Fruit fly (Drosophila melanogaster) whole organism, embryonic: ENCODE measurements around the gene CG43446.

Experiments
- Aef1 ChIP-seq: fragments of 200-800 bp; sonication (Bioruptor generic); IDR thresholded peaks from 3 replicates; pipeline ENCODE4 v1.3.6; 2022; ENCODE audit warnings: missing biosample characterization, missing genetic modification characterization
- Atf6 ChIP-seq: fragments of 200-800 bp; sonication (Bioruptor generic); IDR thresholded peaks from 2 replicates; pipeline ENCODE4 v1.3.6; 2022; ENCODE audit warnings: missing biosample characterization, missing genetic modification characterization
- CG10321 ChIP-seq: fragments of 200-800 bp; sonication (Bioruptor generic); IDR thresholded peaks from 2 replicates; pipeline ENCODE4 v1.3.6; 2022; ENCODE audit warnings: missing biosample characterization, missing genetic modification characterization
- CG11560 ChIP-seq: fragments of 200-800 bp; sonication (Bioruptor generic); IDR thresholded peaks from 3 replicates; pipeline ENCODE4 v1.3.6; 2022; ENCODE audit warnings: missing biosample characterization, missing genetic modification characterization
- CG11723 ChIP-seq: fragments of 200-800 bp; sonication (Bioruptor generic); optimal IDR thresholded peaks from 2 replicates; lab custom pipeline; 2017; ENCODE audit warnings: missing biosample characterization, mild to moderate bottlenecking, missing genetic modification characterization
- CG12391 ChIP-seq: fragments of 200-800 bp; sonication (Bioruptor generic); optimal IDR thresholded peaks from 3 replicates; lab custom pipeline; 2018; ENCODE audit warnings: missing biosample characterization, mild to moderate bottlenecking, missing genetic modification characterization, moderate library complexity
- CG17359 ChIP-seq: fragments of 200-800 bp; sonication (Bioruptor generic); optimal IDR thresholded peaks from 3 replicates; lab custom pipeline; 2018; ENCODE audit warnings: missing biosample characterization, mild to moderate bottlenecking, missing genetic modification characterization, moderate library complexity
- CG18764 ChIP-seq: fragments of 200-800 bp; sonication (Bioruptor generic); optimal IDR thresholded peaks from 3 replicates; lab custom pipeline; 2016; ENCODE audit warnings: missing biosample characterization, missing genetic modification characterization
- CG2129 ChIP-seq: fragments of 200-800 bp; sonication (Bioruptor generic); IDR thresholded peaks from 2 replicates; pipeline ENCODE4 v1.3.6; 2022; ENCODE audit warnings: missing biosample characterization, missing genetic modification characterization; ENCODE audit not compliant: partially characterized antibody
- CG33213 ChIP-seq: fragments of 200-800 bp; sonication (Bioruptor generic); optimal IDR thresholded peaks from 3 replicates; lab custom pipeline; 2016; ENCODE audit warnings: missing biosample characterization, missing genetic modification characterization
- CG3407 ChIP-seq: fragments of 200-800 bp; sonication (Bioruptor generic); optimal IDR thresholded peaks from 2 replicates; lab custom pipeline; 2018; ENCODE audit warnings: missing biosample characterization, mild to moderate bottlenecking, missing genetic modification characterization
- CG34224 ChIP-seq: fragments of 200-800 bp; sonication (Bioruptor generic); IDR thresholded peaks from 3 replicates; pipeline ENCODE4 v1.3.6; 2022; ENCODE audit warnings: missing biosample characterization, missing genetic modification characterization; ENCODE audit not compliant: partially characterized antibody
- CG42726 ChIP-seq: fragments of 200-800 bp; sonication (Bioruptor generic); IDR thresholded peaks from 2 replicates; pipeline ENCODE4 v1.3.6; 2022; ENCODE audit warnings: missing biosample characterization, missing genetic modification characterization; ENCODE audit not compliant: partially characterized antibody
- CG4360 ChIP-seq: fragments of 200-800 bp; sonication (Bioruptor generic); IDR thresholded peaks from 2 replicates; pipeline ENCODE4 v1.3.6; 2022; ENCODE audit warnings: missing biosample characterization, missing genetic modification characterization
- CG6765 ChIP-seq: fragments of 200-800 bp; sonication (Bioruptor generic); optimal IDR thresholded peaks from 3 replicates; lab custom pipeline; 2017; ENCODE audit warnings: missing biosample characterization, mild to moderate bottlenecking, missing genetic modification characterization
- CG6813 ChIP-seq: fragments of 200-800 bp; sonication (Bioruptor generic); optimal IDR thresholded peaks from 2 replicates; lab custom pipeline; 2017; ENCODE audit warnings: missing biosample characterization, missing genetic modification characterization, mild to moderate bottlenecking, moderate library complexity, missing genetic modification reagents
- CG6854 ChIP-seq: fragments of 200-800 bp; sonication (Bioruptor generic); optimal IDR thresholded peaks from 3 replicates; lab custom pipeline; 2017; ENCODE audit warnings: missing biosample characterization, mild to moderate bottlenecking, missing genetic modification characterization
- CG8290 ChIP-seq, 3 experiments: fragments of 200-800 bp; sonication (Bioruptor generic); optimal IDR thresholded peaks; 2 replicates each; lab custom pipeline; 2016 to 2019; ENCODE audit warnings: missing biosample characterization in 3 of 3, missing genetic modification characterization in 3 of 3, mild to moderate bottlenecking in 2 of 3, moderate library complexity in 1 of 3
- CG9437 ChIP-seq: fragments of 200-800 bp; sonication (Bioruptor generic); optimal IDR thresholded peaks from 2 replicates; lab custom pipeline; 2018; ENCODE audit warnings: missing biosample characterization, mild to moderate bottlenecking, missing genetic modification characterization
- CG9932 ChIP-seq: fragments of 200-800 bp; sonication (Bioruptor generic); IDR thresholded peaks from 2 replicates; pipeline ENCODE4 v1.3.6; 2022; ENCODE audit warnings: missing biosample characterization, missing genetic modification characterization
- CTCF ChIP-seq: fragments of 200-800 bp; sonication (Bioruptor generic); optimal IDR thresholded peaks from 2 replicates; lab custom pipeline; 2017; ENCODE audit warnings: missing biosample characterization, mild to moderate bottlenecking, missing genetic modification characterization, moderate library complexity
- Dfd ChIP-seq, 2 experiments: fragments of >200 bp; optimal IDR thresholded peaks; 2 replicates each; lab custom pipeline; 2017; ENCODE audit warnings: missing biosample characterization in 2 of 2, missing genetic modification characterization in 2 of 2
- Gsc ChIP-seq: fragments of 200-800 bp; sonication (Bioruptor generic); IDR thresholded peaks from 2 replicates; pipeline ENCODE4 v1.3.6; 2022; ENCODE audit warnings: missing biosample characterization, missing genetic modification characterization
- HLH3B ChIP-seq: fragments of 200-800 bp; sonication (Bioruptor generic); IDR thresholded peaks from 2 replicates; pipeline ENCODE4 v1.3.6; 2022; ENCODE audit warnings: missing biosample characterization, missing genetic modification characterization
- Hand ChIP-seq: fragments of 200-800 bp; sonication (Bioruptor generic); optimal IDR thresholded peaks from 2 replicates; lab custom pipeline; 2017; ENCODE audit warnings: mild to moderate bottlenecking, missing biosample characterization, missing genetic modification reagents, missing genetic modification characterization
- MTF-1 ChIP-seq: fragments of 200-800 bp; sonication (Bioruptor generic); optimal IDR thresholded peaks from 2 replicates; lab custom pipeline; 2018; ENCODE audit warnings: missing biosample characterization, mild to moderate bottlenecking, missing genetic modification characterization, borderline replicate concordance
- Myb ChIP-seq: fragments of 200-800 bp; sonication (Bioruptor generic); optimal IDR thresholded peaks from 2 replicates; lab custom pipeline; 2016; ENCODE audit warnings: missing biosample characterization, missing genetic modification characterization
- NFAT ChIP-seq: fragments of 200-800 bp; sonication (Bioruptor generic); IDR thresholded peaks from 2 replicates; pipeline ENCODE4 v1.3.6; 2022; ENCODE audit warnings: missing biosample characterization, missing genetic modification characterization
- Nf-YB ChIP-seq: fragments of 200-800 bp; sonication (Bioruptor generic); optimal IDR thresholded peaks from 3 replicates; lab custom pipeline; 2019; ENCODE audit warnings: missing biosample characterization, mild to moderate bottlenecking, missing genetic modification characterization, moderate library complexity
- NfI ChIP-seq: fragments of 200-800 bp; sonication (Bioruptor generic); optimal IDR thresholded peaks from 3 replicates; lab custom pipeline; 2018; ENCODE audit warnings: missing biosample characterization, mild to moderate bottlenecking, missing genetic modification characterization, moderate library complexity
- Poxn ChIP-seq: fragments of 200-800 bp; sonication (Bioruptor generic); IDR thresholded peaks from 2 replicates; pipeline ENCODE4 v1.3.6; 2022; ENCODE audit warnings: missing biosample characterization, missing genetic modification characterization
- Trl ChIP-seq, 3 experiments: fragments of >200 bp in 2 of 3; fragments of 200-800 bp in 1 of 3; sonication (Bioruptor generic) in 1 of 3; optimal IDR thresholded peaks; 2 replicates in 1 of 3; 3 replicates in 2 of 3; lab custom pipeline; 2016 to 2017; ENCODE audit warnings: missing biosample characterization in 1 of 3, missing genetic modification characterization in 1 of 3
- Xrp1 ChIP-seq: fragments of 200-800 bp; sonication (Bioruptor generic); IDR thresholded peaks from 2 replicates; pipeline ENCODE4 v1.3.6; 2022; ENCODE audit warnings: missing biosample characterization, missing genetic modification characterization
- abd-A ChIP-seq: fragments of 200-800 bp; sonication (Bioruptor generic); optimal IDR thresholded peaks from 3 replicates; lab custom pipeline; 2019; ENCODE audit warnings: missing biosample characterization, mild to moderate bottlenecking, missing genetic modification characterization, moderate library complexity
- cato ChIP-seq: fragments of 200-800 bp; sonication (Bioruptor generic); optimal IDR thresholded peaks from 2 replicates; lab custom pipeline; 2016; ENCODE audit warnings: missing biosample characterization, missing genetic modification characterization, borderline replicate concordance
- ci ChIP-seq: fragments of 200-800 bp; sonication (Bioruptor generic); IDR thresholded peaks from 3 replicates; pipeline ENCODE4 v1.3.6; 2022; ENCODE audit warnings: missing biosample characterization, missing genetic modification characterization
- dimm ChIP-seq: fragments of 200-800 bp; sonication (Bioruptor generic); IDR thresholded peaks from 2 replicates; pipeline ENCODE4 v1.3.6; 2022; ENCODE audit warnings: missing biosample characterization, missing genetic modification characterization
- dmrt11E ChIP-seq: fragments of 200-800 bp; sonication (Bioruptor generic); optimal IDR thresholded peaks from 3 replicates; lab custom pipeline; 2018; ENCODE audit warnings: missing biosample characterization, mild to moderate bottlenecking, missing genetic modification characterization, moderate library complexity
- dpn ChIP-seq, 2 experiments: fragments of 200-800 bp; sonication (Bioruptor generic); optimal IDR thresholded peaks; 3 replicates each; lab custom pipeline; 2016; ENCODE audit warnings: missing biosample characterization in 2 of 2, missing genetic modification characterization in 2 of 2
- fd64A ChIP-seq: fragments of 200-800 bp; sonication (Bioruptor generic); optimal IDR thresholded peaks from 3 replicates; lab custom pipeline; 2018; ENCODE audit warnings: missing biosample characterization, mild to moderate bottlenecking, missing genetic modification characterization
- hb ChIP-seq: fragments of 200-800 bp; sonication (Bioruptor generic); IDR thresholded peaks from 3 replicates; pipeline ENCODE4 v1.3.6; 2022; ENCODE audit warnings: missing biosample characterization, missing genetic modification characterization; ENCODE audit not compliant: partially characterized antibody
- kah ChIP-seq: fragments of 200-800 bp; sonication (Bioruptor generic); optimal IDR thresholded peaks from 2 replicates; lab custom pipeline; 2018; ENCODE audit warnings: missing biosample characterization, mild to moderate bottlenecking, missing genetic modification characterization
- psq ChIP-seq: fragments of 200-800 bp; sonication (Bioruptor generic); optimal IDR thresholded peaks from 2 replicates; lab custom pipeline; 2017; ENCODE audit warnings: missing biosample characterization, missing genetic modification characterization
- seq ChIP-seq: fragments of 200-800 bp; sonication (Bioruptor generic); IDR thresholded peaks from 2 replicates; pipeline ENCODE4 v1.3.6; 2022; ENCODE audit warnings: missing biosample characterization, missing genetic modification characterization
- ttk ChIP-seq: fragments of 200-800 bp; sonication (Bioruptor generic); IDR thresholded peaks from 2 replicates; pipeline ENCODE4 v2.1.2; 2022; ENCODE audit warnings: missing biosample characterization, missing genetic modification characterization
- tup ChIP-seq: fragments of 200-800 bp; sonication (Bioruptor generic); optimal IDR thresholded peaks from 2 replicates; lab custom pipeline; 2016; ENCODE audit warnings: missing biosample characterization, mild to moderate bottlenecking, missing genetic modification characterization, moderate library complexity

The CG43446 gene

dm6 chr3R:20956875-20957874 lies 30.6 kb downstream of the CG43446 start:
- TF ChIP-seq HLH3B (GFP tag; lab: Robert Waterston, UW) (peak; percentile 33; the same call in 1 of the 2 replicates), NFAT (GFP tag; lab: Robert Waterston, UW) (peak; percentile 64; the same call in 1 of the 2 replicates), CG4360 (GFP tag; lab: Robert Waterston, UW) (no peak), dimm (GFP tag; lab: Robert Waterston, UW) (no peak), Xrp1 (GFP tag; lab: Robert Waterston, UW) (peak; percentile 29; the same call in 1 of the 2 replicates), Hand (GFP tag; lab: Kevin White, UChicago) (peak; percentile 89), abd-A (tag; lab: Kevin White, UChicago) (peak; percentile 63), CG11723 (GFP tag; lab: Kevin White, UChicago) (peak; percentile 90), fd64A (GFP tag; lab: Kevin White, UChicago) (peak; percentile 18), CG6813 (GFP tag; lab: Kevin White, UChicago) (peak; percentile 77), MTF-1 (peak; percentile 26), Nf-YB (peak; percentile 72), CG33213 (GFP tag; lab: Kevin White, UChicago) (peak; percentile 29), ci (GFP tag; lab: Robert Waterston, UW) (peak; percentile 48; the same call in 1 of the 3 replicates), CG3407 (GFP tag; lab: Kevin White, UChicago) (peak; percentile 59), tup (GFP tag; lab: Kevin White, UChicago) (peak; percentile 53), Gsc (GFP tag; lab: Robert Waterston, UW) (no peak), kah (GFP tag; lab: Kevin White, UChicago) (peak; percentile 55), CG12391 (peak; percentile 88), Aef1 (GFP tag; lab: Robert Waterston, UW) (peak; percentile 59; the same call in 1 of the 3 replicates), CG42726 (GFP tag; lab: Robert Waterston, UW) (0 out of 2 replicates have a peak, but pooled peaks have one; percentile 44), CG6854 (peak; percentile 89), CG9932 (peak; percentile 74), psq (peak; percentile 67), CG9437 (GFP tag; lab: Kevin White, UChicago) (peak; percentile 93), dmrt11E (tag; lab: Kevin White, UChicago) (no peak), CG2129 (GFP tag; lab: Robert Waterston, UW) (no peak), Trl (optimal IDR thresholded peaks at IDR 0.05; lab: Kevin White, UChicago) (peak; percentile 84 to 94), Trl (GFP tag; optimal IDR thresholded peaks at IDR 0.05; lab: Kevin White, UChicago) (peak; percentile 52), ttk (GFP tag; lab: Robert Waterston, UW) (peak; percentile 43; the same call in 1 of the 2 replicates), Poxn (peak; percentile 47), Myb (peak; percentile 61), CG6765 (GFP tag; lab: Kevin White, UChicago) (peak; percentile 92), hb (GFP tag; lab: Robert Waterston, UW) (no peak), CG8290 (GFP tag; optimal IDR thresholded peaks at IDR 0.05; lab: Kevin White, UChicago) (peak; percentile 62), CG8290 (tag; optimal IDR thresholded peaks at IDR 0.05; lab: Kevin White, UChicago) (peak in 1 of 2 experiments; percentile 81), CTCF (peak; percentile 22), CG11560 (tag; lab: Robert Waterston, UW) (peak; percentile 54; the same call in 1 of the 3 replicates), CG18764 (GFP tag; lab: Kevin White, UChicago) (peak; percentile 82), seq (no peak), CG34224 (GFP tag; lab: Robert Waterston, UW) (peak; percentile 28; the same call in 1 of the 3 replicates), Atf6 (peak; percentile 66; the same call in 1 of the 2 replicates), CG10321 (GFP tag; lab: Robert Waterston, UW) (peak; percentile 14; the same call in 1 of the 2 replicates), dpn (GFP tag; optimal IDR thresholded peaks at IDR 0.05; lab: Kevin White, UChicago) (peak; percentile 80 to 84), NfI (GFP tag; lab: Kevin White, UChicago) (peak; percentile 85), CG17359 (peak; percentile 86), Dfd (GFP tag; optimal IDR thresholded peaks at IDR 0.05; lab: Kevin White, UChicago) (no peak), cato (GFP tag; lab: Kevin White, UChicago) (peak; percentile 76)
